Worm (Caenorhabditis elegans) whole organism, L2 larva: ENCODE data around the gene cyn-8.

Experiments used
- mdl-1 ChIP-seq, 2 experiments: fragments of 150-350 bp in 1 of 2; sonication (generic microtip) in 1 of 2; optimal IDR thresholded peaks; 2 replicates each; lab custom pipeline; 2017; ENCODE audit warnings: missing biosample characterization in 2 of 2, missing genetic modification characterization in 2 of 2
- sma-3 ChIP-seq: sonication (generic microtip); optimal IDR thresholded peaks from 2 replicates; lab custom pipeline; 2016; ENCODE audit warnings: missing genetic modification reagents, missing genetic modification characterization, missing compliant biosample characterization
- snpc-4 ChIP-seq: fragments of 150-350 bp; optimal IDR thresholded peaks from 2 replicates; lab custom pipeline; 2014; ENCODE audit warnings: missing biosample characterization, missing genetic modification characterization

- TF ChIP-seq snpc-4 (tag; lab: Kevin White, UChicago) = no peak
- no peak for TF ChIP-seq mdl-1 (tag; optimal IDR thresholded peaks at IDR 0.05; lab: Kevin White, UChicago)
- TF ChIP-seq sma-3 (GFP tag; lab: Kevin White, UChicago) = no peak
Measured at ce11 chrX:8945011-8945410, 33.9 kb downstream of the cyn-8 start.
